Fruit fly (Drosophila melanogaster) whole organism, embryonic: ENCODE results near the gene CG7914.

Source experiments
- Adf1 ChIP-seq: fragments of 200-800 bp; sonication (Bioruptor generic); IDR thresholded peaks from 2 replicates; pipeline ENCODE4 v1.3.6; 2022; ENCODE audit warnings: missing biosample characterization, missing genetic modification characterization
- BEAF-32 ChIP-seq: fragments of 200-800 bp; sonication (Bioruptor generic); optimal IDR thresholded peaks from 3 replicates; lab custom pipeline; 2017; ENCODE audit warnings: missing biosample characterization, missing genetic modification characterization, mild to moderate bottlenecking, moderate library complexity, missing genetic modification reagents
- CG10654 ChIP-seq: fragments of 200-800 bp; sonication (Bioruptor generic); optimal IDR thresholded peaks from 2 replicates; lab custom pipeline; 2016; ENCODE audit warnings: missing biosample characterization, missing genetic modification characterization
- CG11456 ChIP-seq: fragments of 200-800 bp; sonication (Bioruptor generic); IDR thresholded peaks from 3 replicates; pipeline ENCODE4 v1.3.6; 2022; ENCODE audit warnings: missing biosample characterization, missing genetic modification characterization
- CG11696 ChIP-seq: fragments of 200-800 bp; sonication (Bioruptor generic); IDR thresholded peaks from 2 replicates; pipeline ENCODE4 v1.3.6; 2022; ENCODE audit warnings: missing biosample characterization, missing genetic modification characterization
- CG11723 ChIP-seq: fragments of 200-800 bp; sonication (Bioruptor generic); optimal IDR thresholded peaks from 2 replicates; lab custom pipeline; 2017; ENCODE audit warnings: missing biosample characterization, mild to moderate bottlenecking, missing genetic modification characterization
- CG12071 ChIP-seq: fragments of 200-800 bp; sonication (Bioruptor generic); optimal IDR thresholded peaks from 3 replicates; lab custom pipeline; 2018; ENCODE audit warnings: missing biosample characterization, mild to moderate bottlenecking, missing genetic modification characterization
- CG12219 ChIP-seq: fragments of 200-800 bp; sonication (Bioruptor generic); optimal IDR thresholded peaks from 3 replicates; lab custom pipeline; 2018; ENCODE audit warnings: missing biosample characterization, mild to moderate bottlenecking, missing genetic modification characterization
- CG12659 ChIP-seq: fragments of 200-800 bp; sonication (Bioruptor generic); optimal IDR thresholded peaks from 3 replicates; lab custom pipeline; 2017; ENCODE audit warnings: mild to moderate bottlenecking, missing biosample characterization, missing genetic modification reagents, missing genetic modification characterization
- CG15601 ChIP-seq: fragments of 200-800 bp; sonication (Bioruptor generic); optimal IDR thresholded peaks from 3 replicates; lab custom pipeline; 2019; ENCODE audit warnings: missing biosample characterization, mild to moderate bottlenecking, missing genetic modification characterization, moderate library complexity
- CG1647 ChIP-seq: fragments of 200-800 bp; sonication (Bioruptor generic); optimal IDR thresholded peaks from 3 replicates; lab custom pipeline; 2016; ENCODE audit warnings: missing biosample characterization, missing genetic modification characterization
- CG16815 ChIP-seq: fragments of 200-800 bp; sonication (Bioruptor generic); optimal IDR thresholded peaks from 3 replicates; lab custom pipeline; 2017; ENCODE audit warnings: missing biosample characterization, mild to moderate bottlenecking, missing genetic modification characterization
- CG17359 ChIP-seq: fragments of 200-800 bp; sonication (Bioruptor generic); optimal IDR thresholded peaks from 3 replicates; lab custom pipeline; 2018; ENCODE audit warnings: missing biosample characterization, mild to moderate bottlenecking, missing genetic modification characterization, moderate library complexity
- CG2678 ChIP-seq: fragments of 200-800 bp; sonication (Bioruptor generic); optimal IDR thresholded peaks from 3 replicates; lab custom pipeline; 2019; ENCODE audit warnings: missing biosample characterization, mild to moderate bottlenecking, missing genetic modification characterization, moderate library complexity
- CG30403 ChIP-seq: fragments of 200-800 bp; sonication (Bioruptor generic); optimal IDR thresholded peaks from 3 replicates; lab custom pipeline; 2016; ENCODE audit warnings: missing biosample characterization, missing genetic modification characterization
- CG33213 ChIP-seq: fragments of 200-800 bp; sonication (Bioruptor generic); optimal IDR thresholded peaks from 3 replicates; lab custom pipeline; 2016; ENCODE audit warnings: missing biosample characterization, missing genetic modification characterization
- CG34376 ChIP-seq: fragments of 200-800 bp; sonication (Bioruptor generic); optimal IDR thresholded peaks from 2 replicates; lab custom pipeline; 2018; ENCODE audit warnings: missing biosample characterization, mild to moderate bottlenecking, missing genetic modification characterization
- CG4328 ChIP-seq: fragments of 200-800 bp; sonication (Bioruptor generic); optimal IDR thresholded peaks from 3 replicates; lab custom pipeline; 2017; ENCODE audit warnings: missing biosample characterization, missing genetic modification reagents, missing genetic modification characterization
- CG4360 ChIP-seq: fragments of 200-800 bp; sonication (Bioruptor generic); IDR thresholded peaks from 2 replicates; pipeline ENCODE4 v1.3.6; 2022; ENCODE audit warnings: missing biosample characterization, missing genetic modification characterization
- CG4854 ChIP-seq: fragments of 200-800 bp; sonication (Bioruptor generic); optimal IDR thresholded peaks from 2 replicates; lab custom pipeline; 2016; ENCODE audit warnings: missing biosample characterization, missing genetic modification characterization, inconsistent platforms
- CG6254 ChIP-seq: fragments of 200-800 bp; sonication (Bioruptor generic); optimal IDR thresholded peaks from 3 replicates; lab custom pipeline; 2017; ENCODE audit warnings: mild to moderate bottlenecking, missing biosample characterization, missing genetic modification reagents, missing genetic modification characterization
- CG6765 ChIP-seq: fragments of 200-800 bp; sonication (Bioruptor generic); optimal IDR thresholded peaks from 3 replicates; lab custom pipeline; 2017; ENCODE audit warnings: missing biosample characterization, mild to moderate bottlenecking, missing genetic modification characterization
- CG7745 ChIP-seq: fragments of 200-800 bp; sonication (Bioruptor generic); optimal IDR thresholded peaks from 2 replicates; lab custom pipeline; 2018; ENCODE audit warnings: missing biosample characterization, mild to moderate bottlenecking, missing genetic modification characterization, moderate library complexity
- CG9727 ChIP-seq: fragments of 200-800 bp; sonication (Bioruptor generic); optimal IDR thresholded peaks from 3 replicates; lab custom pipeline; 2017; ENCODE audit warnings: missing biosample characterization, mild to moderate bottlenecking, missing genetic modification characterization
- CG9876 ChIP-seq: fragments of 200-800 bp; sonication (Bioruptor generic); optimal IDR thresholded peaks from 2 replicates; lab custom pipeline; 2016; ENCODE audit warnings: missing biosample characterization, missing genetic modification characterization
- Dbx ChIP-seq: fragments of 200-800 bp; sonication (Bioruptor generic); IDR thresholded peaks from 3 replicates; pipeline ENCODE4 v1.3.6; 2022; ENCODE audit warnings: missing biosample characterization, missing genetic modification characterization
- Dip3 ChIP-seq: fragments of 200-800 bp; sonication (Bioruptor generic); optimal IDR thresholded peaks from 3 replicates; lab custom pipeline; 2016; ENCODE audit warnings: missing biosample characterization, missing genetic modification characterization
- Drgx ChIP-seq: fragments of 200-800 bp; sonication (Bioruptor generic); IDR thresholded peaks from 2 replicates; pipeline ENCODE4 v1.3.6; 2022; ENCODE audit warnings: missing biosample characterization, missing genetic modification characterization
- Fer1 ChIP-seq: fragments of 200-800 bp; sonication (Bioruptor generic); optimal IDR thresholded peaks from 2 replicates; lab custom pipeline; 2017; ENCODE audit warnings: missing biosample characterization, mild to moderate bottlenecking, missing genetic modification characterization
- Nf-YA ChIP-seq: fragments of 200-800 bp; sonication (Bioruptor generic); IDR thresholded peaks from 2 replicates; pipeline ENCODE4 v1.3.6; 2022; ENCODE audit warnings: missing biosample characterization, missing genetic modification characterization
- Oaz ChIP-seq: fragments of 200-800 bp; sonication (Bioruptor generic); IDR thresholded peaks from 2 replicates; pipeline ENCODE4 v1.3.6; 2022; ENCODE audit warnings: missing biosample characterization, missing genetic modification characterization
- Opbp ChIP-seq: fragments of 200-800 bp; sonication (Bioruptor generic); IDR thresholded peaks from 3 replicates; pipeline ENCODE4 v1.3.6; 2022; ENCODE audit warnings: missing biosample characterization, missing genetic modification characterization; ENCODE audit not compliant: partially characterized antibody
- Tbp ChIP-seq: fragments of >200 bp; optimal IDR thresholded peaks from 2 replicates; lab custom pipeline; 2018; ENCODE audit warnings: missing biosample characterization, missing genetic modification characterization
- az2 ChIP-seq: fragments of 200-800 bp; sonication (Bioruptor generic); optimal IDR thresholded peaks from 3 replicates; lab custom pipeline; 2016; ENCODE audit warnings: missing biosample characterization, missing genetic modification characterization
- bcd ChIP-seq: fragments of 200-800 bp; sonication (Bioruptor generic); optimal IDR thresholded peaks from 2 replicates; lab custom pipeline; 2017; ENCODE audit warnings: missing biosample characterization, mild to moderate bottlenecking, missing genetic modification characterization
- chn ChIP-seq: fragments of 200-800 bp; sonication (Bioruptor generic); optimal IDR thresholded peaks from 2 replicates; lab custom pipeline; 2016; ENCODE audit warnings: missing biosample characterization, missing genetic modification characterization
- dysf ChIP-seq: fragments of 200-800 bp; sonication (Bioruptor generic); IDR thresholded peaks from 3 replicates; pipeline ENCODE4 v1.3.6; 2022; ENCODE audit warnings: missing biosample characterization, missing genetic modification characterization
- hth ChIP-seq: fragments of >200 bp; optimal IDR thresholded peaks from 2 replicates; lab custom pipeline; 2017; ENCODE audit warnings: inconsistent platforms
- lab ChIP-seq: fragments of 200-800 bp; sonication (Bioruptor generic); optimal IDR thresholded peaks from 3 replicates; lab custom pipeline; 2017; ENCODE audit warnings: missing biosample characterization, missing genetic modification characterization, mild to moderate bottlenecking, moderate library complexity, missing genetic modification reagents
- org-1 ChIP-seq: fragments of 200-800 bp; sonication (Bioruptor generic); optimal IDR thresholded peaks from 2 replicates; lab custom pipeline; 2017; ENCODE audit warnings: missing biosample characterization, missing genetic modification characterization
- row ChIP-seq: fragments of 200-800 bp; sonication (Bioruptor generic); IDR thresholded peaks from 3 replicates; pipeline ENCODE4 v1.3.6; 2022; ENCODE audit warnings: missing biosample characterization, missing genetic modification characterization
- scrt ChIP-seq: fragments of 200-800 bp; sonication (Bioruptor generic); optimal IDR thresholded peaks from 2 replicates; lab custom pipeline; 2018; ENCODE audit warnings: missing biosample characterization, mild to moderate bottlenecking, missing genetic modification characterization, moderate library complexity
- ssp ChIP-seq: fragments of 200-800 bp; sonication (Bioruptor generic); IDR thresholded peaks from 2 replicates; pipeline ENCODE4 v1.3.6; 2022; ENCODE audit warnings: missing biosample characterization, missing genetic modification characterization
- z ChIP-seq: fragments of 200-800 bp; sonication (Bioruptor generic); IDR thresholded peaks from 3 replicates; pipeline ENCODE4 v1.3.6; 2022; ENCODE audit warnings: missing biosample characterization, missing genetic modification characterization
- zen2 ChIP-seq: fragments of 200-800 bp; sonication (Bioruptor generic); IDR thresholded peaks from 3 replicates; pipeline ENCODE4 v1.3.6; 2022; ENCODE audit warnings: missing biosample characterization, missing genetic modification characterization; ENCODE audit not compliant: partially characterized antibody
- zf30C ChIP-seq: fragments of 200-800 bp; sonication (Bioruptor generic); optimal IDR thresholded peaks from 3 replicates; lab custom pipeline; 2018; ENCODE audit warnings: missing biosample characterization, mild to moderate bottlenecking, missing genetic modification characterization
- zfh1 ChIP-seq: fragments of 200-800 bp; sonication (Bioruptor generic); IDR thresholded peaks from 3 replicates; pipeline ENCODE4 v1.3.6; 2022; ENCODE audit warnings: missing biosample characterization, missing genetic modification characterization

The CG7914 gene

dm6 chrX:19167032-19167568, 26.1 kb downstream of the CG7914 start, which contains the start of gene RhoGAP18B (continued):
- TF ChIP-seq CG4360 (GFP tag; lab: Robert Waterston, UW) (no peak), CG12071 (GFP tag; lab: Kevin White, UChicago) (no peak), CG4328 (GFP tag; lab: Kevin White, UChicago) (no peak)

dm6 chrX:19166152-19166935, 26.9 kb downstream of the CG7914 start:
- no peak for TF ChIP-seq hth
- peak; percentile 75 for TF ChIP-seq CG2678
- peak; percentile 5 for TF ChIP-seq scrt
- TF ChIP-seq Oaz (GFP tag; lab: Robert Waterston, UW): 0 out of 2 replicates have a peak, but pooled peaks have one; percentile 32
- peak; percentile 53 for TF ChIP-seq CG9727 (GFP tag; lab: Kevin White, UChicago)
- no peak for TF ChIP-seq BEAF-32 (GFP tag; lab: Kevin White, UChicago)
- peak; percentile 50 for TF ChIP-seq CG30403 (GFP tag; lab: Kevin White, UChicago)
- TF ChIP-seq Tbp: no peak
- no peak for TF ChIP-seq CG10654 (GFP tag; lab: Kevin White, UChicago)
- peak; percentile 34 for TF ChIP-seq lab
- TF ChIP-seq CG7745 (tag; lab: Kevin White, UChicago): no peak
- peak; percentile 49 for TF ChIP-seq org-1 (GFP tag; lab: Kevin White, UChicago)
- no peak for TF ChIP-seq CG34376 (GFP tag; lab: Kevin White, UChicago)
- no peak for TF ChIP-seq zen2
- TF ChIP-seq CG1647 (GFP tag; lab: Kevin White, UChicago): no peak
- TF ChIP-seq CG33213 (GFP tag; lab: Kevin White, UChicago): no peak
- peak; percentile 60 for TF ChIP-seq CG12659
- TF ChIP-seq Dbx: no peak
- no peak for TF ChIP-seq zfh1 (GFP tag; lab: Robert Waterston, UW)
- peak; percentile 2 for TF ChIP-seq CG11723 (GFP tag; lab: Kevin White, UChicago)
- TF ChIP-seq CG15601: peak; percentile 3
- peak; percentile 3 for TF ChIP-seq chn
- TF ChIP-seq Drgx (GFP tag; lab: Robert Waterston, UW): no peak
- peak; percentile 0 for TF ChIP-seq CG16815 (GFP tag; lab: Kevin White, UChicago)
- TF ChIP-seq Adf1: peak; percentile 44
- no peak for TF ChIP-seq Nf-YA
- no peak for TF ChIP-seq CG6254 (GFP tag; lab: Kevin White, UChicago)
- TF ChIP-seq bcd: peak; percentile 51
- no peak for TF ChIP-seq CG9876
- TF ChIP-seq ssp: no peak
- peak; percentile 12 for TF ChIP-seq CG6765 (GFP tag; lab: Kevin White, UChicago)
- no peak for TF ChIP-seq CG12219
- TF ChIP-seq CG17359 (tag; lab: Kevin White, UChicago): no peak
- no peak for TF ChIP-seq Dip3
- 0 out of 3 replicates have a peak, but pooled peaks have one; percentile 29 for TF ChIP-seq CG11456 (GFP tag; lab: Robert Waterston, UW)
- TF ChIP-seq dysf (GFP tag; lab: Robert Waterston, UW): peak; percentile 30; the same call in 1 of the 3 replicates
- no peak for TF ChIP-seq z (GFP tag; lab: Robert Waterston, UW)
- TF ChIP-seq az2 (GFP tag; lab: Kevin White, UChicago): peak; percentile 42
- TF ChIP-seq Opbp (GFP tag; lab: Robert Waterston, UW): no peak
- TF ChIP-seq Fer1 (GFP tag; lab: Kevin White, UChicago): peak; percentile 29
- TF ChIP-seq zf30C (GFP tag; lab: Kevin White, UChicago): no peak
- TF ChIP-seq CG4854 (GFP tag; lab: Kevin White, UChicago): no peak
- peak; percentile 81 for TF ChIP-seq CG11696 (GFP tag; lab: Robert Waterston, UW)
- TF ChIP-seq row (GFP tag; lab: Robert Waterston, UW): peak; percentile 49; the same call in 2 of the 3 replicates
